Fruit fly (Drosophila melanogaster) whole organism, embryonic: ENCODE data around the gene CG13075.

Experiments used
- Antp ChIP-seq: fragments of 200-800 bp; sonication (Bioruptor generic); optimal IDR thresholded peaks from 3 replicates; lab custom pipeline; 2016; ENCODE audit warnings: missing biosample characterization, missing genetic modification characterization
- Asciz ChIP-seq: fragments of 200-800 bp; sonication (Bioruptor generic); optimal IDR thresholded peaks from 2 replicates; lab custom pipeline; 2017; ENCODE audit warnings: missing biosample characterization, mild to moderate bottlenecking, missing genetic modification characterization, missing genetic modification reagents
- CG10959 ChIP-seq: fragments of 200-800 bp; sonication (Bioruptor generic); IDR thresholded peaks from 2 replicates; pipeline ENCODE4 v1.3.6; 2022; ENCODE audit warnings: missing biosample characterization, missing genetic modification characterization
- CG11398 ChIP-seq: fragments of 200-800 bp; sonication (Bioruptor generic); optimal IDR thresholded peaks from 2 replicates; lab custom pipeline; 2016; ENCODE audit warnings: missing biosample characterization, missing genetic modification characterization
- CG12071 ChIP-seq: fragments of 200-800 bp; sonication (Bioruptor generic); optimal IDR thresholded peaks from 3 replicates; lab custom pipeline; 2018; ENCODE audit warnings: missing biosample characterization, mild to moderate bottlenecking, missing genetic modification characterization
- CG12744 ChIP-seq: fragments of 200-800 bp; sonication (Bioruptor generic); optimal IDR thresholded peaks from 2 replicates; lab custom pipeline; 2016; ENCODE audit warnings: missing biosample characterization, missing genetic modification characterization
- CG15011 ChIP-seq: fragments of 200-800 bp; sonication (Bioruptor generic); optimal IDR thresholded peaks from 3 replicates; lab custom pipeline; 2018; ENCODE audit warnings: missing biosample characterization, mild to moderate bottlenecking, missing genetic modification characterization
- CG15514 ChIP-seq: fragments of 200-800 bp; sonication (Bioruptor generic); optimal IDR thresholded peaks from 3 replicates; lab custom pipeline; 2017; ENCODE audit warnings: missing biosample characterization, missing genetic modification characterization, mild to moderate bottlenecking, moderate library complexity, missing genetic modification reagents
- CG15601 ChIP-seq: fragments of 200-800 bp; sonication (Bioruptor generic); optimal IDR thresholded peaks from 3 replicates; lab custom pipeline; 2019; ENCODE audit warnings: missing biosample characterization, mild to moderate bottlenecking, missing genetic modification characterization, moderate library complexity
- CG1647 ChIP-seq: fragments of 200-800 bp; sonication (Bioruptor generic); optimal IDR thresholded peaks from 3 replicates; lab custom pipeline; 2016; ENCODE audit warnings: missing biosample characterization, missing genetic modification characterization
- CG31365 ChIP-seq: fragments of 200-800 bp; sonication (Bioruptor generic); optimal IDR thresholded peaks from 2 replicates; lab custom pipeline; 2018; ENCODE audit warnings: missing biosample characterization, mild to moderate bottlenecking, missing genetic modification characterization
- CG31388 ChIP-seq: fragments of 200-800 bp; sonication (Bioruptor generic); optimal IDR thresholded peaks from 2 replicates; lab custom pipeline; 2016; ENCODE audit warnings: missing biosample characterization, missing genetic modification characterization
- CG4730 ChIP-seq: fragments of 200-800 bp; sonication (Bioruptor generic); IDR thresholded peaks from 2 replicates; pipeline ENCODE4 v1.3.6; 2022; ENCODE audit warnings: missing biosample characterization, missing genetic modification characterization
- CG6765 ChIP-seq: fragments of 200-800 bp; sonication (Bioruptor generic); optimal IDR thresholded peaks from 3 replicates; lab custom pipeline; 2017; ENCODE audit warnings: missing biosample characterization, mild to moderate bottlenecking, missing genetic modification characterization
- CG7271 ChIP-seq: fragments of 200-800 bp; sonication (Bioruptor generic); optimal IDR thresholded peaks from 2 replicates; lab custom pipeline; 2018; ENCODE audit warnings: missing biosample characterization, mild to moderate bottlenecking, missing genetic modification characterization, moderate library complexity
- CG9817 ChIP-seq: fragments of 200-800 bp; sonication (Bioruptor generic); optimal IDR thresholded peaks from 2 replicates; lab custom pipeline; 2018; ENCODE audit warnings: missing biosample characterization, mild to moderate bottlenecking, missing genetic modification characterization, moderate library complexity
- D19A ChIP-seq: fragments of 200-800 bp; optimal IDR thresholded peaks from 3 replicates; lab custom pipeline; 2019; ENCODE audit warnings: missing biosample characterization, mild to moderate bottlenecking, missing genetic modification characterization, moderate library complexity
- Dll ChIP-seq: fragments of 200-800 bp; sonication (Bioruptor generic); IDR thresholded peaks from 4 replicates; pipeline ENCODE4 v1.3.6; 2022; ENCODE audit warnings: missing biosample characterization, missing genetic modification characterization; ENCODE audit not compliant: partially characterized antibody
- H2.0 ChIP-seq: fragments of 200-800 bp; sonication (Bioruptor generic); IDR thresholded peaks from 2 replicates; pipeline ENCODE4 v1.3.6; 2022; ENCODE audit warnings: missing biosample characterization, missing genetic modification characterization
- HmgZ ChIP-seq: fragments of 200-800 bp; sonication (Bioruptor generic); optimal IDR thresholded peaks from 2 replicates; lab custom pipeline; 2018; ENCODE audit warnings: missing biosample characterization, mild to moderate bottlenecking, missing genetic modification characterization
- NFAT ChIP-seq: fragments of 200-800 bp; sonication (Bioruptor generic); IDR thresholded peaks from 2 replicates; pipeline ENCODE4 v1.3.6; 2022; ENCODE audit warnings: missing biosample characterization, missing genetic modification characterization
- Oaz ChIP-seq: fragments of 200-800 bp; sonication (Bioruptor generic); IDR thresholded peaks from 2 replicates; pipeline ENCODE4 v1.3.6; 2022; ENCODE audit warnings: missing biosample characterization, missing genetic modification characterization
- Opbp ChIP-seq: fragments of 200-800 bp; sonication (Bioruptor generic); IDR thresholded peaks from 3 replicates; pipeline ENCODE4 v1.3.6; 2022; ENCODE audit warnings: missing biosample characterization, missing genetic modification characterization; ENCODE audit not compliant: partially characterized antibody
- Poxn ChIP-seq: fragments of 200-800 bp; sonication (Bioruptor generic); IDR thresholded peaks from 2 replicates; pipeline ENCODE4 v1.3.6; 2022; ENCODE audit warnings: missing biosample characterization, missing genetic modification characterization
- Stat92E ChIP-seq, 3 experiments: fragments of >200 bp in 2 of 3; fragments of 200-800 bp in 1 of 3; sonication (Bioruptor generic) in 1 of 3; optimal IDR thresholded peaks; 2 replicates each; lab custom pipeline; 2017 to 2019; ENCODE audit warnings: missing biosample characterization in 3 of 3, missing genetic modification characterization in 3 of 3, mild to moderate bottlenecking in 1 of 3, moderate library complexity in 1 of 3
- Trl ChIP-seq, 3 experiments: fragments of >200 bp in 2 of 3; fragments of 200-800 bp in 1 of 3; sonication (Bioruptor generic) in 1 of 3; optimal IDR thresholded peaks; 2 replicates in 1 of 3; 3 replicates in 2 of 3; lab custom pipeline; 2016 to 2017; ENCODE audit warnings: missing biosample characterization in 1 of 3, missing genetic modification characterization in 1 of 3
- Usf ChIP-seq: fragments of 200-800 bp; sonication (Bioruptor generic); optimal IDR thresholded peaks from 2 replicates; lab custom pipeline; 2017; ENCODE audit warnings: missing genotype, missing biosample characterization, missing genetic modification characterization
- YL-1 ChIP-seq: fragments of 200-800 bp; sonication (Bioruptor generic); optimal IDR thresholded peaks from 3 replicates; lab custom pipeline; 2017; ENCODE audit warnings: missing biosample characterization, mild to moderate bottlenecking, missing genetic modification characterization
- bab2 ChIP-seq: fragments of 200-800 bp; sonication (Bioruptor generic); optimal IDR thresholded peaks from 2 replicates; lab custom pipeline; 2016; ENCODE audit warnings: missing biosample characterization, missing genetic modification characterization
- bigmax ChIP-seq: fragments of 200-800 bp; sonication (Bioruptor generic); optimal IDR thresholded peaks from 2 replicates; lab custom pipeline; 2018; ENCODE audit warnings: missing biosample characterization, mild to moderate bottlenecking, missing genetic modification characterization
- bowl ChIP-seq: fragments of 200-800 bp; sonication (Bioruptor generic); IDR thresholded peaks from 2 replicates; pipeline ENCODE4 v1.3.6; 2022; ENCODE audit warnings: missing biosample characterization, missing genetic modification characterization
- cg ChIP-seq: fragments of 200-800 bp; sonication (Bioruptor generic); optimal IDR thresholded peaks from 3 replicates; lab custom pipeline; 2019; ENCODE audit warnings: missing biosample characterization, mild to moderate bottlenecking, missing genetic modification characterization, moderate library complexity
- chn ChIP-seq: fragments of 200-800 bp; sonication (Bioruptor generic); optimal IDR thresholded peaks from 2 replicates; lab custom pipeline; 2016; ENCODE audit warnings: missing biosample characterization, missing genetic modification characterization
- dmrt99B ChIP-seq: fragments of 200-800 bp; sonication (Bioruptor generic); optimal IDR thresholded peaks from 2 replicates; lab custom pipeline; 2018; ENCODE audit warnings: missing biosample characterization, mild to moderate bottlenecking, missing genetic modification characterization, moderate library complexity
- exex ChIP-seq: fragments of 200-800 bp; sonication (Bioruptor generic); optimal IDR thresholded peaks from 4 replicates; lab custom pipeline; 2018; ENCODE audit warnings: missing biosample characterization, mild to moderate bottlenecking, missing genetic modification characterization, moderate library complexity
- gcm2 ChIP-seq: fragments of 200-800 bp; sonication (Bioruptor generic); optimal IDR thresholded peaks from 2 replicates; lab custom pipeline; 2016; ENCODE audit warnings: missing biosample characterization, missing genetic modification characterization
- gro ChIP-seq: fragments of 200-800 bp; sonication (Bioruptor generic); optimal IDR thresholded peaks from 2 replicates; lab custom pipeline; 2016; ENCODE audit warnings: missing biosample characterization, missing genetic modification characterization
- gsb ChIP-seq: fragments of 200-800 bp; sonication (Bioruptor generic); IDR thresholded peaks from 2 replicates; pipeline ENCODE4 v1.3.6; 2022; ENCODE audit warnings: missing biosample characterization, missing genetic modification characterization
- ken ChIP-seq: fragments of 200-800 bp; sonication (Bioruptor generic); IDR thresholded peaks from 3 replicates; pipeline ENCODE4 v1.3.6; 2022; ENCODE audit warnings: missing biosample characterization, missing genetic modification characterization
- klu ChIP-seq: fragments of 200-800 bp; sonication (Bioruptor generic); IDR thresholded peaks from 2 replicates; pipeline ENCODE4 v1.3.6; 2022; ENCODE audit warnings: missing biosample characterization, missing genetic modification characterization
- nmo ChIP-seq: fragments of 200-800 bp; sonication (Bioruptor generic); optimal IDR thresholded peaks from 2 replicates; lab custom pipeline; 2018; ENCODE audit warnings: missing biosample characterization, mild to moderate bottlenecking, missing genetic modification characterization, moderate library complexity
- org-1 ChIP-seq: fragments of 200-800 bp; sonication (Bioruptor generic); optimal IDR thresholded peaks from 2 replicates; lab custom pipeline; 2017; ENCODE audit warnings: missing biosample characterization, missing genetic modification characterization
- pho ChIP-seq: fragments of 200-800 bp; sonication (Bioruptor generic); optimal IDR thresholded peaks from 2 replicates; lab custom pipeline; 2016; ENCODE audit warnings: missing biosample characterization, missing genetic modification characterization
- pzg ChIP-seq: fragments of 200-800 bp; sonication (Bioruptor generic); optimal IDR thresholded peaks from 3 replicates; lab custom pipeline; 2018; ENCODE audit warnings: missing biosample characterization, mild to moderate bottlenecking, missing genetic modification characterization, moderate library complexity
- ro ChIP-seq: fragments of 200-800 bp; sonication (Bioruptor generic); IDR thresholded peaks from 2 replicates; pipeline ENCODE4 v1.3.6; 2022; ENCODE audit warnings: missing biosample characterization, missing genetic modification characterization
- salm ChIP-seq: fragments of 200-800 bp; sonication (Bioruptor generic); optimal IDR thresholded peaks from 2 replicates; lab custom pipeline; 2018; ENCODE audit warnings: missing biosample characterization, mild to moderate bottlenecking, missing genetic modification characterization
- sim ChIP-seq: fragments of 200-800 bp; sonication (Bioruptor generic); IDR thresholded peaks from 2 replicates; pipeline ENCODE4 v1.3.6; 2022; ENCODE audit warnings: missing biosample characterization, missing genetic modification characterization
- tio ChIP-seq: fragments of 200-800 bp; sonication (Bioruptor generic); optimal IDR thresholded peaks from 2 replicates; lab custom pipeline; 2017; ENCODE audit warnings: missing biosample characterization, missing genetic modification characterization, inconsistent platforms
- trem ChIP-seq: fragments of 200-800 bp; optimal IDR thresholded peaks from 3 replicates; lab custom pipeline; 2019; ENCODE audit warnings: missing biosample characterization, mild to moderate bottlenecking, missing genetic modification characterization, moderate library complexity
- ttk ChIP-seq: fragments of 200-800 bp; sonication (Bioruptor generic); IDR thresholded peaks from 2 replicates; pipeline ENCODE4 v2.1.2; 2022; ENCODE audit warnings: missing biosample characterization, missing genetic modification characterization
- wek ChIP-seq: fragments of 200-800 bp; sonication (Bioruptor generic); optimal IDR thresholded peaks from 3 replicates; lab custom pipeline; 2018; ENCODE audit warnings: missing biosample characterization, mild to moderate bottlenecking, missing genetic modification characterization, moderate library complexity

CG13075 gene

dm6 chr3L:16054095-16054494 is 29.7 kb upstream of the CG13075 start (continued):
- TF ChIP-seq wek (GFP tag; lab: Kevin White, UChicago) = no peak
- no peak for TF ChIP-seq Poxn (GFP tag; lab: Robert Waterston, UW)
- TF ChIP-seq CG12071 (GFP tag; lab: Kevin White, UChicago) = no peak
- TF ChIP-seq Asciz (GFP tag; lab: Kevin White, UChicago) = peak; percentile 61
- no peak for TF ChIP-seq Trl (optimal IDR thresholded peaks at IDR 0.05; lab: Kevin White, UChicago)
- TF ChIP-seq Trl (GFP tag; optimal IDR thresholded peaks at IDR 0.05; lab: Kevin White, UChicago) = no peak
- no peak for TF ChIP-seq gro
- no peak for TF ChIP-seq Oaz (GFP tag; lab: Robert Waterston, UW)
- TF ChIP-seq gsb (GFP tag; lab: Robert Waterston, UW) = no peak
- no peak for TF ChIP-seq H2.0
- TF ChIP-seq sim = no peak
- no peak for TF ChIP-seq Antp (GFP tag; lab: Kevin White, UChicago)
- no peak for TF ChIP-seq exex (tag; lab: Kevin White, UChicago)
- no peak for TF ChIP-seq pho (GFP tag; lab: Kevin White, UChicago)
- no peak for TF ChIP-seq cg (GFP tag; lab: Kevin White, UChicago)
- TF ChIP-seq ttk (GFP tag; lab: Robert Waterston, UW) = 0 out of 2 replicates have a peak, but pooled peaks have one; percentile 5
- peak; percentile 23 for TF ChIP-seq CG15011
- peak; percentile 45 for TF ChIP-seq org-1 (GFP tag; lab: Kevin White, UChicago)
- peak; percentile 14 for TF ChIP-seq tio
- TF ChIP-seq bab2 = no peak
- TF ChIP-seq Usf (GFP tag; lab: Kevin White, UChicago) = no peak
- no peak for TF ChIP-seq CG4730 (GFP tag; lab: Robert Waterston, UW)
- peak; percentile 47 for TF ChIP-seq D19A (tag; lab: Kevin White, UChicago)
- no peak for TF ChIP-seq CG31365 (tag; lab: Kevin White, UChicago)
- no peak for TF ChIP-seq CG12744 (GFP tag; lab: Kevin White, UChicago)
- TF ChIP-seq CG31388 (GFP tag; lab: Kevin White, UChicago) = no peak
- no peak for TF ChIP-seq salm (tag; lab: Kevin White, UChicago)
- TF ChIP-seq NFAT (GFP tag; lab: Robert Waterston, UW) = no peak
- no peak for TF ChIP-seq Opbp
- no peak for TF ChIP-seq HmgZ
- TF ChIP-seq klu (GFP tag; lab: Robert Waterston, UW) = no peak
- TF ChIP-seq pzg (GFP tag; lab: Kevin White, UChicago) = no peak
- TF ChIP-seq Dll = no peak
- no peak for TF ChIP-seq ken
- TF ChIP-seq CG1647 (GFP tag; lab: Kevin White, UChicago) = no peak
- TF ChIP-seq gcm2 (GFP tag; lab: Kevin White, UChicago) = no peak
- no peak for TF ChIP-seq CG7271 (tag; lab: Kevin White, UChicago)
- TF ChIP-seq bigmax (GFP tag; lab: Kevin White, UChicago) = no peak
- no peak for TF ChIP-seq bowl
- TF ChIP-seq ro (GFP tag; lab: Robert Waterston, UW) = no peak
- TF ChIP-seq YL-1 = no peak
- TF ChIP-seq dmrt99B (tag; lab: Kevin White, UChicago) = peak; percentile 80
- no peak for TF ChIP-seq CG10959
- TF ChIP-seq trem (tag; lab: Kevin White, UChicago) = peak; percentile 34
- TF ChIP-seq CG11398 (GFP tag; lab: Kevin White, UChicago) = no peak
- TF ChIP-seq CG15514 (GFP tag; lab: Kevin White, UChicago) = no peak
- TF ChIP-seq Stat92E (GFP tag; optimal IDR thresholded peaks at IDR 0.05; lab: Kevin White, UChicago) = no peak
- no peak for TF ChIP-seq chn (GFP tag; lab: Kevin White, UChicago)
- TF ChIP-seq CG15601 = no peak
- no peak for TF ChIP-seq CG6765 (GFP tag; lab: Kevin White, UChicago)
- no peak for TF ChIP-seq CG9817 (tag; lab: Kevin White, UChicago)
- TF ChIP-seq nmo (GFP tag; lab: Kevin White, UChicago) = peak; percentile 80
